Fruit fly (Drosophila melanogaster) whole organism, embryonic: ENCODE results near the gene qtc.

Source experiments
- Adf1 ChIP-seq: fragments of 200-800 bp; sonication (Bioruptor generic); IDR thresholded peaks from 2 replicates; pipeline ENCODE4 v1.3.6; 2022; ENCODE audit warnings: missing biosample characterization, missing genetic modification characterization
- Atf6 ChIP-seq: fragments of 200-800 bp; sonication (Bioruptor generic); IDR thresholded peaks from 2 replicates; pipeline ENCODE4 v1.3.6; 2022; ENCODE audit warnings: missing biosample characterization, missing genetic modification characterization
- Awh ChIP-seq: fragments of 200-800 bp; sonication (Bioruptor generic); IDR thresholded peaks from 2 replicates; pipeline ENCODE4, ENCODE4 v1.3.6; 2022; ENCODE audit warnings: missing biosample characterization, missing genetic modification characterization
- CG10267 ChIP-seq: fragments of 200-800 bp; sonication (Bioruptor generic); optimal IDR thresholded peaks from 2 replicates; lab custom pipeline; 2018; ENCODE audit warnings: missing biosample characterization, mild to moderate bottlenecking, missing genetic modification characterization, moderate library complexity
- CG10654 ChIP-seq: fragments of 200-800 bp; sonication (Bioruptor generic); optimal IDR thresholded peaks from 2 replicates; lab custom pipeline; 2016; ENCODE audit warnings: missing biosample characterization, missing genetic modification characterization
- CG11504 ChIP-seq: fragments of 200-800 bp; sonication (Bioruptor generic); optimal IDR thresholded peaks from 3 replicates; lab custom pipeline; 2019; ENCODE audit warnings: missing biosample characterization, mild to moderate bottlenecking, missing genetic modification characterization, moderate library complexity
- CG12769 ChIP-seq: fragments of 200-800 bp; sonication (Bioruptor generic); optimal IDR thresholded peaks from 2 replicates; lab custom pipeline; 2019; ENCODE audit warnings: missing biosample characterization, mild to moderate bottlenecking, missing genetic modification characterization, moderate library complexity
- CG14965 ChIP-seq: fragments of 200-800 bp; sonication (Bioruptor generic); optimal IDR thresholded peaks from 2 replicates; lab custom pipeline; 2016; ENCODE audit warnings: missing biosample characterization, missing genetic modification characterization, borderline replicate concordance
- CG15073 ChIP-seq: fragments of 200-800 bp; sonication (Bioruptor generic); optimal IDR thresholded peaks from 2 replicates; lab custom pipeline; 2016; ENCODE audit warnings: missing biosample characterization, missing genetic modification characterization
- CG16815 ChIP-seq: fragments of 200-800 bp; sonication (Bioruptor generic); optimal IDR thresholded peaks from 3 replicates; lab custom pipeline; 2017; ENCODE audit warnings: missing biosample characterization, mild to moderate bottlenecking, missing genetic modification characterization
- CG17385 ChIP-seq: fragments of 200-800 bp; sonication (Bioruptor generic); optimal IDR thresholded peaks from 3 replicates; lab custom pipeline; 2018; ENCODE audit warnings: missing biosample characterization, mild to moderate bottlenecking, missing genetic modification characterization
- CG17802 ChIP-seq: fragments of 200-800 bp; sonication (Bioruptor generic); optimal IDR thresholded peaks from 2 replicates; lab custom pipeline; 2018; ENCODE audit warnings: missing biosample characterization, mild to moderate bottlenecking, missing genetic modification characterization, moderate library complexity
- CG18619 ChIP-seq: fragments of 200-800 bp; sonication (Bioruptor generic); optimal IDR thresholded peaks from 3 replicates; lab custom pipeline; 2017; ENCODE audit warnings: missing biosample characterization, mild to moderate bottlenecking, missing genetic modification characterization
- CG30431 ChIP-seq: fragments of 200-800 bp; sonication (Bioruptor generic); optimal IDR thresholded peaks from 2 replicates; lab custom pipeline; 2017; ENCODE audit warnings: missing biosample characterization, missing genetic modification characterization
- CG31365 ChIP-seq: fragments of 200-800 bp; sonication (Bioruptor generic); optimal IDR thresholded peaks from 2 replicates; lab custom pipeline; 2018; ENCODE audit warnings: missing biosample characterization, mild to moderate bottlenecking, missing genetic modification characterization
- CG34224 ChIP-seq: fragments of 200-800 bp; sonication (Bioruptor generic); IDR thresholded peaks from 3 replicates; pipeline ENCODE4 v1.3.6; 2022; ENCODE audit warnings: missing biosample characterization, missing genetic modification characterization; ENCODE audit not compliant: partially characterized antibody
- CG4617 ChIP-seq: fragments of 200-800 bp; sonication (Bioruptor generic); optimal IDR thresholded peaks from 3 replicates; lab custom pipeline; 2016; ENCODE audit warnings: missing biosample characterization, missing genetic modification characterization, borderline replicate concordance
- CG5245 ChIP-seq: fragments of 200-800 bp; sonication (Bioruptor generic); optimal IDR thresholded peaks from 3 replicates; lab custom pipeline; 2016; ENCODE audit warnings: missing biosample characterization, missing genetic modification characterization
- CG5953 ChIP-seq: fragments of 200-800 bp; sonication (Bioruptor generic); IDR thresholded peaks from 2 replicates; pipeline ENCODE4 v1.3.6; 2022; ENCODE audit warnings: missing biosample characterization, missing genetic modification characterization
- Elba2 ChIP-seq: fragments of 200-800 bp; sonication (Bioruptor generic); optimal IDR thresholded peaks from 3 replicates; lab custom pipeline; 2016; ENCODE audit warnings: missing biosample characterization, missing genetic modification characterization
- Hmr ChIP-seq: fragments of 200-800 bp; sonication (Bioruptor generic); optimal IDR thresholded peaks from 3 replicates; lab custom pipeline; 2017; ENCODE audit warnings: mild to moderate bottlenecking, missing biosample characterization, missing genetic modification reagents, missing genetic modification characterization
- Lhr ChIP-seq: fragments of 200-800 bp; sonication (Bioruptor generic); optimal IDR thresholded peaks from 3 replicates; lab custom pipeline; 2017; ENCODE audit warnings: mild to moderate bottlenecking, missing biosample characterization, missing genetic modification reagents, missing genetic modification characterization
- Meics ChIP-seq: fragments of 200-800 bp; sonication (Bioruptor generic); optimal IDR thresholded peaks from 2 replicates; lab custom pipeline; 2017; ENCODE audit warnings: missing biosample characterization, mild to moderate bottlenecking, missing genetic modification characterization
- Myb ChIP-seq: fragments of 200-800 bp; sonication (Bioruptor generic); optimal IDR thresholded peaks from 2 replicates; lab custom pipeline; 2016; ENCODE audit warnings: missing biosample characterization, missing genetic modification characterization
- NK7.1 ChIP-seq: fragments of 200-800 bp; sonication (Bioruptor generic); optimal IDR thresholded peaks from 3 replicates; lab custom pipeline; 2016; ENCODE audit warnings: missing biosample characterization, missing genetic modification characterization
- Neu2 ChIP-seq: fragments of 200-800 bp; sonication (Bioruptor generic); optimal IDR thresholded peaks from 3 replicates; lab custom pipeline; 2016; ENCODE audit warnings: missing biosample characterization, missing genetic modification characterization, borderline replicate concordance
- Ptx1 ChIP-seq: fragments of 200-800 bp; sonication (Bioruptor generic); IDR thresholded peaks from 2 replicates; pipeline ENCODE4 v1.3.6; 2022; ENCODE audit warnings: missing biosample characterization, missing genetic modification characterization
- Sox100B ChIP-seq: fragments of 200-800 bp; sonication (Bioruptor generic); optimal IDR thresholded peaks from 3 replicates; lab custom pipeline; 2018; ENCODE audit warnings: missing biosample characterization, mild to moderate bottlenecking, missing genetic modification characterization
- Sry-β ChIP-seq: fragments of 200-800 bp; sonication (Bioruptor generic); optimal IDR thresholded peaks from 2 replicates; lab custom pipeline; 2018; ENCODE audit warnings: missing biosample characterization, mild to moderate bottlenecking, missing genetic modification characterization, moderate library complexity
- Xbp1 ChIP-seq: fragments of 200-800 bp; sonication (Bioruptor generic); optimal IDR thresholded peaks from 3 replicates; lab custom pipeline; 2016; ENCODE audit warnings: missing biosample characterization, mild to moderate bottlenecking, missing genetic modification characterization
- ato ChIP-seq: fragments of 200-800 bp; sonication (Bioruptor generic); IDR thresholded peaks from 2 replicates; pipeline ENCODE4 v1.3.6; 2022; ENCODE audit warnings: missing biosample characterization, missing genetic modification characterization; ENCODE audit not compliant: partially characterized antibody
- bab2 ChIP-seq: fragments of 200-800 bp; sonication (Bioruptor generic); optimal IDR thresholded peaks from 2 replicates; lab custom pipeline; 2016; ENCODE audit warnings: missing biosample characterization, missing genetic modification characterization
- chn ChIP-seq: fragments of 200-800 bp; sonication (Bioruptor generic); optimal IDR thresholded peaks from 2 replicates; lab custom pipeline; 2016; ENCODE audit warnings: missing biosample characterization, missing genetic modification characterization
- crc ChIP-seq: fragments of 200-800 bp; sonication (Bioruptor generic); optimal IDR thresholded peaks from 2 replicates; lab custom pipeline; 2016; ENCODE audit warnings: missing biosample characterization, missing genetic modification characterization
- disco-r ChIP-seq: fragments of 200-800 bp; sonication (Bioruptor generic); optimal IDR thresholded peaks from 2 replicates; lab custom pipeline; 2016; ENCODE audit warnings: missing biosample characterization, missing genetic modification characterization
- dmrt11E ChIP-seq: fragments of 200-800 bp; sonication (Bioruptor generic); optimal IDR thresholded peaks from 3 replicates; lab custom pipeline; 2018; ENCODE audit warnings: missing biosample characterization, mild to moderate bottlenecking, missing genetic modification characterization, moderate library complexity
- fd64A ChIP-seq: fragments of 200-800 bp; sonication (Bioruptor generic); optimal IDR thresholded peaks from 3 replicates; lab custom pipeline; 2018; ENCODE audit warnings: missing biosample characterization, mild to moderate bottlenecking, missing genetic modification characterization
- gfzf ChIP-seq: fragments of 200-800 bp; sonication (Bioruptor generic); optimal IDR thresholded peaks from 2 replicates; lab custom pipeline; 2016; ENCODE audit warnings: missing biosample characterization, mild to moderate bottlenecking, missing genetic modification characterization, moderate library complexity
- inv ChIP-seq: fragments of 200-800 bp; sonication (Bioruptor generic); IDR thresholded peaks from 2 replicates; pipeline ENCODE4 v1.3.6; 2022; ENCODE audit warnings: missing biosample characterization, missing genetic modification characterization; ENCODE audit not compliant: partially characterized antibody
- kni ChIP-seq: fragments of 200-800 bp; sonication (Bioruptor generic); optimal IDR thresholded peaks from 3 replicates; lab custom pipeline; 2017; ENCODE audit warnings: mild to moderate bottlenecking, missing biosample characterization, missing genetic modification reagents, missing genetic modification characterization
- knrl ChIP-seq: fragments of 200-800 bp; sonication (Bioruptor generic); IDR thresholded peaks from 3 replicates; pipeline ENCODE4 v1.3.6; 2022; ENCODE audit warnings: missing biosample characterization, missing genetic modification characterization; ENCODE audit not compliant: partially characterized antibody
- lmd ChIP-seq: fragments of 200-800 bp; sonication (Bioruptor generic); IDR thresholded peaks from 2 replicates; pipeline ENCODE4 v1.3.6; 2022; ENCODE audit warnings: missing biosample characterization, missing genetic modification characterization
- org-1 ChIP-seq: fragments of 200-800 bp; sonication (Bioruptor generic); optimal IDR thresholded peaks from 2 replicates; lab custom pipeline; 2017; ENCODE audit warnings: missing biosample characterization, missing genetic modification characterization
- peb ChIP-seq: fragments of 200-800 bp; sonication (Bioruptor generic); IDR thresholded peaks from 2 replicates; pipeline ENCODE4 v1.3.6; 2022; ENCODE audit warnings: missing biosample characterization, missing genetic modification characterization
- pzg ChIP-seq: fragments of 200-800 bp; sonication (Bioruptor generic); optimal IDR thresholded peaks from 3 replicates; lab custom pipeline; 2018; ENCODE audit warnings: missing biosample characterization, mild to moderate bottlenecking, missing genetic modification characterization, moderate library complexity
- sd ChIP-seq: fragments of 200-800 bp; sonication (Bioruptor generic); optimal IDR thresholded peaks from 3 replicates; lab custom pipeline; 2018; ENCODE audit warnings: missing biosample characterization, mild to moderate bottlenecking, missing genetic modification characterization, moderate library complexity
- seq ChIP-seq: fragments of 200-800 bp; sonication (Bioruptor generic); IDR thresholded peaks from 2 replicates; pipeline ENCODE4 v1.3.6; 2022; ENCODE audit warnings: missing biosample characterization, missing genetic modification characterization
- trem ChIP-seq: fragments of 200-800 bp; optimal IDR thresholded peaks from 3 replicates; lab custom pipeline; 2019; ENCODE audit warnings: missing biosample characterization, mild to moderate bottlenecking, missing genetic modification characterization, moderate library complexity
- vvl ChIP-seq: fragments of 200-800 bp; sonication (Bioruptor generic); IDR thresholded peaks from 2 replicates; pipeline ENCODE4 v1.3.6; 2022; ENCODE audit warnings: missing biosample characterization, missing genetic modification characterization
- yki ChIP-seq: fragments of >200 bp; optimal IDR thresholded peaks from 3 replicates; lab custom pipeline; 2018

The qtc gene

DNA sequence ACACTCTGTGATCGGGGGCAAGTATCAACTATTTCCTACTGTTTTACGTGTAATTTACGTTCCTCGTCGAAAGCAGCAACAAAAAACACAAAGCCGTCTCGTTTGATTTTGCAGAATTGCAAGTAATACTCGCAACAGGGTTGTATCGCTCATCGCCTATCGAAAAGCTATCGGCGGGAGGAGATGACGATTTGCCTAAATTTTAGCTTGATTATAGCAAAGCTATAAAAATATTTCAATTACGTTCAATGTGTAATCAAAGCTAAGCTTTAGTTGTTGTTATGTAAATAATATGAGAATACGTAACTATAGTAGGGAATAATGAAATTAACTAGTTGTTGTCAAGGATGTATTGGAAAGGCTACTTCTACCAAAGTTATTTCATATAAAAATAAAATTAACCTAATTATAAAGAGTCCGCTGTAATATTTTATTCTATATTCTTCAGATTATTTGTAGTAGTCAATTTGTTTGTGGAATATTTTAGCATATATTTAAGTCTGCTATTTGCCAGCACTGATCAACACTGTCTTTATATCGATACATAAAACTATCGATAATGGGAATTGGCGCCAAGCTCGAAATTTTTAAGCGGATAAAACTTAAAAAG lies 865 bp upstream of the qtc start, which contains the start of gene Rpn11 (continued):
- TF ChIP-seq ato (GFP tag; lab: Robert Waterston, UW) (no peak), CG18619 (peak; percentile 35), Hmr (GFP tag; lab: Kevin White, UChicago) (peak; percentile 53), CG5953 (no peak), CG17802 (tag; lab: Kevin White, UChicago) (no peak), Elba2 (peak; percentile 4), CG4617 (GFP tag; lab: Kevin White, UChicago) (peak; percentile 54), Xbp1 (GFP tag; lab: Kevin White, UChicago) (peak; percentile 53), vvl (GFP tag; lab: Robert Waterston, UW) (peak; percentile 80), dmrt11E (tag; lab: Kevin White, UChicago) (peak; percentile 70), Lhr (peak; percentile 43), CG5245 (GFP tag; lab: Kevin White, UChicago) (peak; percentile 24), inv (GFP tag; lab: Robert Waterston, UW) (no peak), yki (no peak), crc (no peak), Sry-β (GFP tag; lab: Kevin White, UChicago) (peak; percentile 97), knrl (GFP tag; lab: Robert Waterston, UW) (peak; percentile 39; the same call in 2 of the 3 replicates), sd (tag; lab: Kevin White, UChicago) (peak; percentile 41), pzg (GFP tag; lab: Kevin White, UChicago) (peak; percentile 50), CG15073 (GFP tag; lab: Kevin White, UChicago) (no peak), trem (tag; lab: Kevin White, UChicago) (peak; percentile 66), CG14965 (GFP tag; lab: Kevin White, UChicago) (no peak), disco-r (no peak), NK7.1 (GFP tag; lab: Kevin White, UChicago) (no peak), Neu2 (GFP tag; lab: Kevin White, UChicago) (no peak), CG31365 (tag; lab: Kevin White, UChicago) (no peak), fd64A (GFP tag; lab: Kevin White, UChicago) (no peak), CG30431 (GFP tag; lab: Kevin White, UChicago) (no peak), CG10267 (peak; percentile 90), CG16815 (GFP tag; lab: Kevin White, UChicago) (peak; percentile 44), CG12769 (tag; lab: Kevin White, UChicago) (peak; percentile 25), lmd (GFP tag; lab: Robert Waterston, UW) (no peak; the same call in 1 of the 2 replicates), Myb (GFP tag; lab: Kevin White, UChicago) (no peak), Atf6 (no peak), kni (GFP tag; lab: Kevin White, UChicago) (no peak), gfzf (GFP tag; lab: Kevin White, UChicago) (peak; percentile 3), Awh (GFP tag; lab: Robert Waterston, UW) (no peak), Meics (peak; percentile 64), org-1 (GFP tag; lab: Kevin White, UChicago) (no peak), CG11504 (peak; percentile 73), CG10654 (peak; percentile 36), bab2 (GFP tag; lab: Kevin White, UChicago) (peak; percentile 49), Adf1 (GFP tag; lab: Robert Waterston, UW) (no peak), CG34224 (GFP tag; lab: Robert Waterston, UW) (0 out of 3 replicates have a peak, but pooled peaks have one; percentile 42), Ptx1 (GFP tag; lab: Robert Waterston, UW) (peak; percentile 58), chn (no peak), seq (GFP tag; lab: Robert Waterston, UW) (no peak), peb (GFP tag; lab: Robert Waterston, UW) (no peak), Sox100B (GFP tag; lab: Kevin White, UChicago) (peak; percentile 69), CG17385 (GFP tag; lab: Kevin White, UChicago) (peak; percentile 58)
